Fruit fly (Drosophila melanogaster): ENCODE results near the gene Prosbeta4R2.

Gene Prosbeta4R2

dm6 chr2L:2655094-2655493 is at the start of gene Prosbeta4R2:
Gene Prosbeta4R2 (plus strand): TSS chr2L:2655394.
- TF ChIP-seq CG7101 (tag; optimal IDR thresholded peaks at IDR 0.05): no peak
- no peak for TF ChIP-seq Hr96 (GFP tag; optimal IDR thresholded peaks at IDR 0.05)
- TF ChIP-seq CG33017 (tag; optimal IDR thresholded peaks at IDR 0.05): no peak
- no peak for TF ChIP-seq CG5204 (GFP tag; optimal IDR thresholded peaks at IDR 0.05)
- TF ChIP-seq CG7045 (GFP tag; optimal IDR thresholded peaks at IDR 0.05): no peak
- no peak for TF ChIP-seq bab1 (GFP tag; optimal IDR thresholded peaks at IDR 0.05)
- no peak for TF ChIP-seq Clk (GFP tag; optimal IDR thresholded peaks at IDR 0.05)
- no peak for TF ChIP-seq tj (GFP tag; optimal IDR thresholded peaks at IDR 0.05)
- TF ChIP-seq CG12768 (GFP tag; optimal IDR thresholded peaks at IDR 0.05): no peak
- no peak for TF ChIP-seq toe (GFP tag; optimal IDR thresholded peaks at IDR 0.05)
- no peak for TF ChIP-seq cnc (optimal IDR thresholded peaks at IDR 0.05)
- no peak for TF ChIP-seq kay (GFP tag; ENCODE audit: borderline replicate concordance)
- TF ChIP-seq Crg-1 (GFP tag; optimal IDR thresholded peaks at IDR 0.05): no peak
- TF ChIP-seq CG11617 (GFP tag; optimal IDR thresholded peaks at IDR 0.05): no peak
- no peak for TF ChIP-seq cic (GFP tag; optimal IDR thresholded peaks at IDR 0.05)
- no peak for TF ChIP-seq CG1620 (GFP tag; optimal IDR thresholded peaks at IDR 0.05)
- no peak for TF ChIP-seq pad (GFP tag; optimal IDR thresholded peaks at IDR 0.05)
- TF ChIP-seq ovo (GFP tag; optimal IDR thresholded peaks at IDR 0.05): no peak
- no peak for TF ChIP-seq Mnt (GFP tag; optimal IDR thresholded peaks at IDR 0.05)

dm6 chr2L:2606725-2607124 is 48.5 kb upstream of the Prosbeta4R2 start:
- TF ChIP-seq Mnt (GFP tag; optimal IDR thresholded peaks at IDR 0.05) (no peak), pad (GFP tag; optimal IDR thresholded peaks at IDR 0.05) (no peak)

dm6 chr2L:2609694-2610093 is 45.5 kb upstream of the Prosbeta4R2 start, which contains the start of gene CG15395:
Gene CG15395 (plus strand): TSS chr2L:2609994.
- TF ChIP-seq cic (GFP tag; optimal IDR thresholded peaks at IDR 0.05) (no peak), CG7045 (GFP tag; optimal IDR thresholded peaks at IDR 0.05) (no peak), Mnt (GFP tag; optimal IDR thresholded peaks at IDR 0.05) (no peak), toe (GFP tag; optimal IDR thresholded peaks at IDR 0.05) (no peak), ovo (GFP tag; optimal IDR thresholded peaks at IDR 0.05) (no peak), CG11617 (GFP tag; optimal IDR thresholded peaks at IDR 0.05) (no peak)

dm6 chr2L:2619887-2620286 is 35.3 kb upstream of the Prosbeta4R2 start, which contains the start of gene CG43403:
Gene CG43403 (plus strand): TSS chr2L:2620187.
- TF ChIP-seq CG33017 (tag; optimal IDR thresholded peaks at IDR 0.05): no peak
- TF ChIP-seq Hr96 (GFP tag; optimal IDR thresholded peaks at IDR 0.05): no peak
- TF ChIP-seq CG7045 (GFP tag; optimal IDR thresholded peaks at IDR 0.05): no peak
- no peak for TF ChIP-seq bab1 (GFP tag; optimal IDR thresholded peaks at IDR 0.05)
- TF ChIP-seq CG11617 (GFP tag; optimal IDR thresholded peaks at IDR 0.05): no peak
- no peak for TF ChIP-seq CG12768 (GFP tag; optimal IDR thresholded peaks at IDR 0.05)
- no peak for TF ChIP-seq cnc (optimal IDR thresholded peaks at IDR 0.05)
- no peak for TF ChIP-seq pad (GFP tag; optimal IDR thresholded peaks at IDR 0.05)
- no peak for TF ChIP-seq tj (GFP tag; optimal IDR thresholded peaks at IDR 0.05)
- TF ChIP-seq Clk (GFP tag; optimal IDR thresholded peaks at IDR 0.05): no peak
- no peak for TF ChIP-seq Mnt (GFP tag; optimal IDR thresholded peaks at IDR 0.05)
- no peak for TF ChIP-seq Crg-1 (GFP tag; optimal IDR thresholded peaks at IDR 0.05)

dm6 chr2L:2623947-2624346 is 31.2 kb upstream of the Prosbeta4R2 start:
- TF ChIP-seq ovo (GFP tag; optimal IDR thresholded peaks at IDR 0.05) (no peak), pad (GFP tag; optimal IDR thresholded peaks at IDR 0.05) (no peak), CG5204 (GFP tag; optimal IDR thresholded peaks at IDR 0.05) (no peak), Clk (GFP tag; optimal IDR thresholded peaks at IDR 0.05) (no peak), CG14711 (tag; optimal IDR thresholded peaks at IDR 0.05) (no peak), toe (GFP tag; optimal IDR thresholded peaks at IDR 0.05) (no peak), CG7045 (GFP tag; optimal IDR thresholded peaks at IDR 0.05) (no peak), CG11617 (GFP tag; optimal IDR thresholded peaks at IDR 0.05) (no peak), kay (GFP tag; ENCODE audit: borderline replicate concordance) (no peak), CG7101 (tag; optimal IDR thresholded peaks at IDR 0.05) (no peak), CG12768 (GFP tag; optimal IDR thresholded peaks at IDR 0.05) (no peak), cic (GFP tag; optimal IDR thresholded peaks at IDR 0.05) (no peak), CG33017 (tag; optimal IDR thresholded peaks at IDR 0.05) (no peak), tj (GFP tag; optimal IDR thresholded peaks at IDR 0.05) (no peak), cnc (optimal IDR thresholded peaks at IDR 0.05) (no peak), CG1620 (GFP tag; optimal IDR thresholded peaks at IDR 0.05) (no peak), bab1 (GFP tag; optimal IDR thresholded peaks at IDR 0.05) (no peak), Crg-1 (GFP tag; optimal IDR thresholded peaks at IDR 0.05) (no peak), Mnt (GFP tag; optimal IDR thresholded peaks at IDR 0.05) (no peak)

- TF ChIP-seq kay (GFP tag; ENCODE audit: borderline replicate concordance) (no peak), CG33017 (tag; optimal IDR thresholded peaks at IDR 0.05) (no peak), CG12768 (GFP tag; optimal IDR thresholded peaks at IDR 0.05) (no peak), CG1620 (GFP tag; optimal IDR thresholded peaks at IDR 0.05) (no peak), Crg-1 (GFP tag; optimal IDR thresholded peaks at IDR 0.05) (no peak), tj (GFP tag; optimal IDR thresholded peaks at IDR 0.05) (no peak), CG7101 (tag; optimal IDR thresholded peaks at IDR 0.05) (no peak), Hr96 (GFP tag; optimal IDR thresholded peaks at IDR 0.05) (no peak), Clk (GFP tag; optimal IDR thresholded peaks at IDR 0.05) (no peak), ovo (GFP tag; optimal IDR thresholded peaks at IDR 0.05) (no peak), CG11617 (GFP tag; optimal IDR thresholded peaks at IDR 0.05) (no peak), CG14711 (tag; optimal IDR thresholded peaks at IDR 0.05) (no peak), CG5204 (GFP tag; optimal IDR thresholded peaks at IDR 0.05) (no peak), bab1 (GFP tag; optimal IDR thresholded peaks at IDR 0.05) (no peak), cnc (optimal IDR thresholded peaks at IDR 0.05) (no peak), CG7045 (GFP tag; optimal IDR thresholded peaks at IDR 0.05) (no peak)
Observed at dm6 chr2L:2627507-2627906, 27.7 kb upstream of the Prosbeta4R2 start.

- TF ChIP-seq ovo (GFP tag; optimal IDR thresholded peaks at IDR 0.05) (no peak), CG1620 (GFP tag; optimal IDR thresholded peaks at IDR 0.05) (no peak), Mnt (GFP tag; optimal IDR thresholded peaks at IDR 0.05) (no peak)
Observed at dm6 chr2L:2628760-2629159, 26.4 kb upstream of the Prosbeta4R2 start.
